Fruit fly (Drosophila melanogaster) whole organism, pupa: Measurements from ENCODE around the gene nst.

Experiments
- CG10348 ChIP-seq: fragments of 200-800 bp; sonication (Bioruptor generic); IDR thresholded peaks from 2 replicates; pipeline ENCODE4 v1.3.6; 2022; ENCODE audit warnings: missing biosample characterization, missing genetic modification characterization
- CG12605 ChIP-seq: fragments of 200-800 bp; sonication (Bioruptor generic); IDR thresholded peaks from 2 replicates; pipeline ENCODE4 v1.3.6; 2022; ENCODE audit warnings: missing biosample characterization, missing genetic modification characterization
- CG34367 ChIP-seq: fragments of 200-800 bp; sonication (Bioruptor generic); optimal IDR thresholded peaks from 2 replicates; lab custom pipeline; 2018; ENCODE audit warnings: missing biosample characterization, mild to moderate bottlenecking, missing genetic modification characterization
- CG8159 ChIP-seq: fragments of 200-800 bp; sonication (Bioruptor generic); optimal IDR thresholded peaks from 3 replicates; lab custom pipeline; 2018; ENCODE audit warnings: missing biosample characterization, mild to moderate bottlenecking, missing genetic modification characterization, moderate library complexity
- EcR ChIP-seq: fragments of 200-800 bp; sonication (Bioruptor generic); optimal IDR thresholded peaks from 3 replicates; lab custom pipeline; 2019; ENCODE audit warnings: missing biosample characterization, missing genetic modification characterization, mild to moderate bottlenecking, moderate library complexity, missing genetic modification reagents
- Ets98B ChIP-seq: fragments of 200-800 bp; sonication (Bioruptor generic); IDR thresholded peaks from 2 replicates; pipeline ENCODE4 v1.3.6; 2022; ENCODE audit warnings: missing biosample characterization, missing genetic modification characterization
- rn ChIP-seq: fragments of 200-800 bp; sonication (Bioruptor generic); IDR thresholded peaks from 2 replicates; pipeline ENCODE4 v1.3.6; 2022; ENCODE audit warnings: missing biosample characterization, missing genetic modification characterization

- TF ChIP-seq rn (GFP tag; lab: Robert Waterston, UW) (peak; percentile 59; the same call in 1 of the 2 replicates), Ets98B (GFP tag; lab: Robert Waterston, UW) (peak; percentile 77), CG10348 (0 out of 2 replicates have a peak, but pooled peaks have one; percentile 43), CG34367 (tag; lab: Kevin White, UChicago) (peak; percentile 37), CG8159 (peak; percentile 73), CG12605 (GFP tag; lab: Robert Waterston, UW) (peak; percentile 73), EcR (GFP tag; lab: Kevin White, UChicago) (no peak)
These were observed 47.1 kb downstream of the nst start for dm6 chr3L:12482917-12483316.
